Worm (Caenorhabditis elegans) whole organism, L1 larva: ENCODE measurements around the gene Y45F3A.4.

Experiments used
- elt-3 ChIP-seq, 6 experiments: fragments of 150-350 bp in 1 of 6; sonication (generic microtip); optimal IDR thresholded peaks; 2 replicates each; lab custom pipeline; 2017 to 2018; ENCODE audit warnings: missing biosample characterization in 6 of 6, missing genetic modification characterization in 6 of 6, inconsistent platforms in 1 of 6
- fkh-10 ChIP-seq: sonication (generic microtip); optimal IDR thresholded peaks from 2 replicates; lab custom pipeline; 2017; ENCODE audit warnings: missing biosample characterization, missing genetic modification reagents, missing genetic modification characterization
- unc-86 ChIP-seq: sonication (generic microtip); optimal IDR thresholded peaks from 2 replicates; lab custom pipeline; 2016; ENCODE audit warnings: missing genetic modification characterization, missing compliant biosample characterization

ce11 chrIII:10561904-10562303 is 13.3 kb downstream of the Y45F3A.4 start, which contains the start of gene Y45F3A.1:
- TF ChIP-seq elt-3 (tag; optimal IDR thresholded peaks at IDR 0.05; lab: Kevin White, UChicago) (no peak), unc-86 (tag; lab: Kevin White, UChicago) (no peak), fkh-10 (GFP tag; lab: Kevin White, UChicago) (no peak)
